Fruit fly (Drosophila melanogaster): ENCODE measurements around the gene pelo.

DNA sequence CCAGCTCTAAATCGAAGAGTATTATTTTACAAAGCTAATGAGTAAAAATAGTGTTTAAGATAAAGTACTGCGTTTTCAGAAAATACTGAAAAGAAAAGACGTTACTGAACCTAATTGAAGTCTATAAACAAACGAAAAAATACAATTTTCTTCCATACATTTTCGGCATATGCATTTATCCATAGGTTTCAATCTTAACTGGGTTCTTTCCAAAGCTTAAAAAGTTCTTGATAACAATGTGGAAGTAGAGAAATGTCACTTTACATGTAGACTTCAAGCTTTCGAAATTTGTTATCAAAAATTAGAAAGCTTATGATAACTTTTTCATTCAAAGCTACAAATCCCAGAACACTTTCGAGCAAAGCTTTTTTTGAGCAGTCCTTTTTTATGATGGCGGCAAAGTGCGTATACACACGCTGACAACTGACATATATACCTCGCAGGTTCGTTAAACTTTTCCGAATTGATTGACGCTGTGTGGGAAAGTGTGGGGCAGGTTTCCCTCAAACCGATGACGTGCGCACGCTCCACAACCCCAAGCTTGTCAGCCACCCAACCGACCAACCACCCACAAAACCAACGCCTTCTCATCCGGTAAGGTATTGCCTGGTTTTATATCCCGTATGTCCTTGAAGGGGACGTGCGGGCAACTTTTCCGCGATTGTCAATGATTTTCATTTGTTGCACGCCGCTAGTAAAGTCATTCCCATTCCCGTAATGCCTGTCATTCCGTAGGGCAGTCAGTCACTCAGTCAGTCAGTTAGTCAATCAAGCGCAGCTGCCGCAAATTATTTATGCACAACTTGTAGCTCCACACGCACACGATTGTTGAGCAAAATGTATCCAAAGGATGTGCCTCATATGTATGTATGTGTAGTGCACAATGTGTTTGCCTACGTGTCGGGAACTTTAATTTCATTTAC, 43.1 kb upstream of the pelo start:
- TF ChIP-seq CG8290 (GFP tag; optimal IDR thresholded peaks at IDR 0.05) (no peak), CG8290 (tag; optimal IDR thresholded peaks at IDR 0.05) (no peak), Hr51 (GFP tag; optimal IDR thresholded peaks at IDR 0.05) (no peak), CG11504 (tag; optimal IDR thresholded peaks at IDR 0.05) (no peak), Hmx (GFP tag; optimal IDR thresholded peaks at IDR 0.05) (no peak), CG15269 (tag; optimal IDR thresholded peaks at IDR 0.05) (no peak)
